Fruit fly (Drosophila melanogaster) whole organism, prepupa: ENCODE measurements around the gene gcm.
A peak's percentile ranks its signal among the peaks of the same experiment; 100 is the strongest.

Experiments
- Blimp-1 ChIP-seq: fragments of 200-800 bp; sonication (Bioruptor generic); optimal IDR thresholded peaks from 3 replicates; lab custom pipeline; 2017; ENCODE audit warnings: missing biosample characterization, missing genetic modification characterization, mild to moderate bottlenecking, moderate library complexity, missing genetic modification reagents
- CG10631 ChIP-seq: fragments of 200-800 bp; sonication (Bioruptor generic); optimal IDR thresholded peaks from 2 replicates; lab custom pipeline; 2016; ENCODE audit warnings: missing biosample characterization, missing genetic modification characterization
- CG10669 ChIP-seq: fragments of 200-800 bp; sonication (Bioruptor generic); optimal IDR thresholded peaks from 3 replicates; lab custom pipeline; 2018; ENCODE audit warnings: missing biosample characterization, mild to moderate bottlenecking, missing genetic modification characterization, moderate library complexity
- CG11762 ChIP-seq: fragments of 200-800 bp; sonication (Bioruptor generic); optimal IDR thresholded peaks from 3 replicates; lab custom pipeline; 2016; ENCODE audit warnings: missing biosample characterization, missing genetic modification characterization; ENCODE audit not compliant: insufficient read depth
- CG11902 ChIP-seq: fragments of 200-800 bp; sonication (Bioruptor generic); optimal IDR thresholded peaks from 3 replicates; lab custom pipeline; 2016; ENCODE audit warnings: missing biosample characterization, missing genetic modification characterization
- CG15336 ChIP-seq: fragments of 200-800 bp; sonication (Bioruptor generic); IDR thresholded peaks from 2 replicates; pipeline ENCODE4 v1.3.6; 2022; ENCODE audit warnings: missing biosample characterization, missing genetic modification characterization
- CG16779 ChIP-seq: fragments of 200-800 bp; sonication (Bioruptor generic); optimal IDR thresholded peaks from 3 replicates; lab custom pipeline; 2017; ENCODE audit warnings: missing biosample characterization, mild to moderate bottlenecking, missing genetic modification characterization
- CG3032 ChIP-seq: fragments of 200-800 bp; optimal IDR thresholded peaks from 2 replicates; lab custom pipeline; 2019; ENCODE audit warnings: missing biosample characterization, mild to moderate bottlenecking, missing genetic modification characterization, moderate library complexity
- CG31627 ChIP-seq: fragments of 200-800 bp; sonication (Bioruptor generic); optimal IDR thresholded peaks from 3 replicates; lab custom pipeline; 2016; ENCODE audit warnings: missing biosample characterization, missing genetic modification characterization
- CG32006 ChIP-seq: fragments of 200-800 bp; sonication (Bioruptor generic); optimal IDR thresholded peaks from 3 replicates; lab custom pipeline; 2017; ENCODE audit warnings: missing biosample characterization, mild to moderate bottlenecking, missing genetic modification characterization
- CG34406 ChIP-seq: fragments of 200-800 bp; sonication (Bioruptor generic); optimal IDR thresholded peaks from 3 replicates; lab custom pipeline; 2016; ENCODE audit warnings: missing biosample characterization, missing genetic modification characterization
- CG3919 ChIP-seq: fragments of 200-800 bp; sonication (Bioruptor generic); optimal IDR thresholded peaks from 3 replicates; lab custom pipeline; 2016; ENCODE audit warnings: missing biosample characterization, missing genetic modification characterization
- CG4318 ChIP-seq: fragments of 200-800 bp; sonication (Bioruptor generic); optimal IDR thresholded peaks from 3 replicates; lab custom pipeline; 2017; ENCODE audit warnings: missing biosample characterization, mild to moderate bottlenecking, missing genetic modification characterization
- CG6163 ChIP-seq: fragments of 200-800 bp; sonication (Bioruptor generic); IDR thresholded peaks from 3 replicates; pipeline ENCODE4 v1.3.6; 2022; ENCODE audit warnings: missing biosample characterization, missing genetic modification characterization
- CG6276 ChIP-seq: fragments of 200-800 bp; sonication (Bioruptor generic); optimal IDR thresholded peaks from 2 replicates; lab custom pipeline; 2017; ENCODE audit warnings: missing biosample characterization, mild to moderate bottlenecking, missing genetic modification characterization
- CG6792 ChIP-seq: fragments of 200-800 bp; sonication (Bioruptor generic); optimal IDR thresholded peaks from 3 replicates; lab custom pipeline; 2016; ENCODE audit warnings: missing biosample characterization, missing genetic modification characterization
- CG6808 ChIP-seq: fragments of 200-800 bp; sonication (Bioruptor generic); optimal IDR thresholded peaks from 3 replicates; lab custom pipeline; 2017; ENCODE audit warnings: missing biosample characterization, missing genetic modification characterization, mild to moderate bottlenecking, moderate library complexity, missing genetic modification reagents
- CG6854 ChIP-seq: fragments of 200-800 bp; sonication (Bioruptor generic); optimal IDR thresholded peaks from 2 replicates; lab custom pipeline; 2017; ENCODE audit warnings: missing biosample characterization, mild to moderate bottlenecking, missing genetic modification characterization
- CG7368 ChIP-seq: fragments of 200-800 bp; sonication (Bioruptor generic); optimal IDR thresholded peaks from 3 replicates; lab custom pipeline; 2016; ENCODE audit warnings: missing biosample characterization, missing genetic modification characterization
- CG8119 ChIP-seq: fragments of 200-800 bp; sonication (Bioruptor generic); IDR thresholded peaks from 3 replicates; pipeline ENCODE4 v1.3.6; 2022; ENCODE audit warnings: missing biosample characterization, missing genetic modification characterization
- CG8319 ChIP-seq: fragments of 200-800 bp; sonication (Bioruptor generic); optimal IDR thresholded peaks from 3 replicates; lab custom pipeline; 2016; ENCODE audit warnings: missing biosample characterization, missing genetic modification characterization
- CG8632 ChIP-seq: fragments of 200-800 bp; sonication (Bioruptor generic); optimal IDR thresholded peaks from 3 replicates; lab custom pipeline; 2016; ENCODE audit warnings: missing biosample characterization, missing genetic modification characterization
- CG9139 ChIP-seq: fragments of 200-800 bp; sonication (Bioruptor generic); optimal IDR thresholded peaks from 3 replicates; lab custom pipeline; 2017; ENCODE audit warnings: missing biosample characterization, mild to moderate bottlenecking, missing genetic modification characterization
- Eip78C ChIP-seq: fragments of 200-800 bp; sonication (Bioruptor generic); peaks from one replicate; lab custom pipeline; 2016; ENCODE audit warnings: missing biosample characterization, missing genetic modification characterization
- Eip93F ChIP-seq: fragments of 200-800 bp; sonication (Bioruptor generic); optimal IDR thresholded peaks from 2 replicates; lab custom pipeline; 2016; ENCODE audit warnings: missing biosample characterization, mild to moderate bottlenecking, missing genetic modification characterization
- Ets21C ChIP-seq: fragments of 200-800 bp; sonication (Bioruptor generic); optimal IDR thresholded peaks from 3 replicates; lab custom pipeline; 2016; ENCODE audit warnings: missing biosample characterization, missing genetic modification characterization
- Ets96B ChIP-seq: fragments of 200-800 bp; optimal IDR thresholded peaks from 2 replicates; lab custom pipeline; 2019; ENCODE audit warnings: missing biosample characterization, mild to moderate bottlenecking, missing genetic modification characterization, moderate library complexity
- Gug ChIP-seq: fragments of 200-800 bp; sonication (Bioruptor generic); IDR thresholded peaks from 2 replicates; pipeline ENCODE4 v1.3.6; 2022; ENCODE audit warnings: missing biosample characterization, missing genetic modification characterization
- Hr39 ChIP-seq: fragments of 200-800 bp; sonication (Bioruptor generic); optimal IDR thresholded peaks from 2 replicates; lab custom pipeline; 2016; ENCODE audit warnings: missing biosample characterization, missing genetic modification characterization
- Hr4 ChIP-seq: fragments of 200-800 bp; sonication (Bioruptor generic); optimal IDR thresholded peaks from 3 replicates; lab custom pipeline; 2016; ENCODE audit warnings: missing biosample characterization, missing genetic modification characterization
- Lpt ChIP-seq: fragments of 200-800 bp; sonication (Bioruptor generic); optimal IDR thresholded peaks from 3 replicates; lab custom pipeline; 2016; ENCODE audit warnings: missing biosample characterization, missing genetic modification characterization
- Met ChIP-seq: fragments of 200-800 bp; sonication (Bioruptor generic); optimal IDR thresholded peaks from 3 replicates; lab custom pipeline; 2016; ENCODE audit warnings: missing biosample characterization, missing genetic modification characterization
- OdsH ChIP-seq: fragments of 200-800 bp; sonication (Bioruptor generic); optimal IDR thresholded peaks from 3 replicates; lab custom pipeline; 2016; ENCODE audit warnings: missing biosample characterization, missing genetic modification characterization
- Smox ChIP-seq: fragments of 200-800 bp; sonication (Bioruptor generic); optimal IDR thresholded peaks from 3 replicates; lab custom pipeline; 2016; ENCODE audit warnings: missing biosample characterization, missing genetic modification characterization
- Sox102F ChIP-seq: fragments of 200-800 bp; sonication (Bioruptor generic); optimal IDR thresholded peaks from 2 replicates; lab custom pipeline; 2016; ENCODE audit warnings: missing biosample characterization, mild to moderate bottlenecking, missing genetic modification characterization
- Sox14 ChIP-seq: fragments of 200-800 bp; sonication (Bioruptor generic); optimal IDR thresholded peaks from 3 replicates; lab custom pipeline; 2016; ENCODE audit warnings: missing biosample characterization, missing genetic modification characterization
- Sox15 ChIP-seq: fragments of 200-800 bp; sonication (Bioruptor generic); optimal IDR thresholded peaks from 3 replicates; lab custom pipeline; 2016; ENCODE audit warnings: missing biosample characterization, missing genetic modification characterization
- achi ChIP-seq: fragments of 200-800 bp; sonication (Bioruptor generic); optimal IDR thresholded peaks from 3 replicates; lab custom pipeline; 2016; ENCODE audit warnings: missing biosample characterization, missing genetic modification characterization
- acj6 ChIP-seq: fragments of 200-800 bp; sonication (Bioruptor generic); optimal IDR thresholded peaks from 3 replicates; lab custom pipeline; 2016; ENCODE audit warnings: missing biosample characterization, missing genetic modification characterization
- cyc ChIP-seq: fragments of 200-800 bp; sonication (Bioruptor generic); optimal IDR thresholded peaks from 3 replicates; lab custom pipeline; 2016; ENCODE audit warnings: missing biosample characterization, missing genetic modification characterization
- dac ChIP-seq: fragments of 200-800 bp; sonication (Bioruptor generic); optimal IDR thresholded peaks from 2 replicates; lab custom pipeline; 2017; ENCODE audit warnings: missing biosample characterization, mild to moderate bottlenecking, missing genetic modification characterization
- dsx ChIP-seq: fragments of 200-800 bp; optimal IDR thresholded peaks from 3 replicates; lab custom pipeline; 2019; ENCODE audit warnings: missing biosample characterization, mild to moderate bottlenecking, missing genetic modification characterization, moderate library complexity; ENCODE audit not compliant: poor library complexity, severe bottlenecking
- eg ChIP-seq: fragments of 200-800 bp; sonication (Bioruptor generic); IDR thresholded peaks from 3 replicates; pipeline ENCODE4 v1.3.6; 2022; ENCODE audit warnings: missing biosample characterization, missing genetic modification characterization
- esn ChIP-seq: fragments of 200-800 bp; sonication (Bioruptor generic); optimal IDR thresholded peaks from 2 replicates; lab custom pipeline; 2016; ENCODE audit warnings: missing biosample characterization, mild to moderate bottlenecking, missing genetic modification characterization, moderate library complexity
- fd59A ChIP-seq: fragments of 200-800 bp; sonication (Bioruptor generic); optimal IDR thresholded peaks from 2 replicates; lab custom pipeline; 2017; ENCODE audit warnings: missing biosample characterization, mild to moderate bottlenecking, missing genetic modification characterization, missing genetic modification reagents
- fd85E ChIP-seq: fragments of 200-800 bp; sonication (Bioruptor generic); optimal IDR thresholded peaks from 3 replicates; lab custom pipeline; 2016; ENCODE audit warnings: missing biosample characterization, missing genetic modification characterization
- fkh ChIP-seq: fragments of 200-800 bp; sonication (Bioruptor generic); optimal IDR thresholded peaks from 3 replicates; lab custom pipeline; 2017; ENCODE audit warnings: missing biosample characterization, mild to moderate bottlenecking, missing genetic modification characterization, moderate library complexity
- lz ChIP-seq: fragments of 200-800 bp; sonication (Bioruptor generic); optimal IDR thresholded peaks from 3 replicates; lab custom pipeline; 2016; ENCODE audit warnings: missing biosample characterization, missing genetic modification characterization
- salr ChIP-seq, 2 experiments: fragments of 200-800 bp; sonication (Bioruptor generic); optimal IDR thresholded peaks; 3 replicates each; lab custom pipeline; 2016 to 2018; ENCODE audit warnings: missing biosample characterization in 2 of 2, missing genetic modification characterization in 2 of 2, mild to moderate bottlenecking in 1 of 2
- spab ChIP-seq: fragments of 200-800 bp; sonication (Bioruptor generic); optimal IDR thresholded peaks from 2 replicates; lab custom pipeline; 2017; ENCODE audit warnings: missing biosample characterization, mild to moderate bottlenecking, missing genetic modification characterization, missing genetic modification reagents
- ss ChIP-seq, 2 experiments: fragments of 200-800 bp; sonication (Bioruptor generic); optimal IDR thresholded peaks; 2 replicates in 1 of 2; 3 replicates in 1 of 2; lab custom pipeline; 2017 to 2018; ENCODE audit warnings: mild to moderate bottlenecking in 2 of 2, missing biosample characterization in 2 of 2, missing genetic modification characterization in 2 of 2, moderate library complexity in 1 of 2
- vri ChIP-seq: fragments of 200-800 bp; sonication (Bioruptor generic); optimal IDR thresholded peaks from 3 replicates; lab custom pipeline; 2016; ENCODE audit warnings: missing biosample characterization, mild to moderate bottlenecking, missing genetic modification characterization

gcm gene

DNA sequence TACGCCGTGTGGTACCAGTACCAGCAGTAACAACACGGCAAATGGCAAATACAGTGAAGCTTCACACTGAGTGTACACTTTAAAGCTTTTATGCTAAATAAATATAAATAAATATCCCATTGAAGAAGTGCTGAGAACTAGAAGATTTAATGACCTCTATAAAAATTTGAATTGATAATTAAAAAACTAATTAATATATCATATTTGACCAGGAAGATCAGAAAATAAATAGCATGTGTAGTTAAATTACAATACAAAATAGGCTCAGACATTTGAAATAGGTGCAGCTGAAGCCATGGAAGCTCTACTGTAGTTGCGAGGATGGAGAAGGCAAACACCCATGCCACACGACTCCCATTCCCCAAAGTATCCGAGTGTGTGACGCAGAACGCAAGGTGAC, 17.0 kb downstream of the gcm start:
- TF ChIP-seq spab = peak; percentile 1
- TF ChIP-seq CG11762 (GFP tag; lab: Kevin White, UChicago) = peak; percentile 13
- no peak for TF ChIP-seq CG6854 (GFP tag; lab: Kevin White, UChicago)
- TF ChIP-seq CG10631 (GFP tag; lab: Kevin White, UChicago) = peak; percentile 50
- peak; percentile 24 for TF ChIP-seq CG3032 (tag; lab: Kevin White, UChicago)
- peak; percentile 67 for TF ChIP-seq achi (GFP tag; lab: Kevin White, UChicago)
- TF ChIP-seq Sox15 (GFP tag; lab: Kevin White, UChicago) = no peak
- TF ChIP-seq CG3919 = peak; percentile 37
- no peak for TF ChIP-seq CG8319
- no peak for TF ChIP-seq fkh (GFP tag; lab: Kevin White, UChicago)
- TF ChIP-seq CG31627 (GFP tag; lab: Kevin White, UChicago) = no peak
- TF ChIP-seq CG4318 (GFP tag; lab: Kevin White, UChicago) = peak; percentile 64
- no peak for TF ChIP-seq CG6808 (GFP tag; lab: Kevin White, UChicago)
- TF ChIP-seq ss (GFP tag; optimal IDR thresholded peaks at IDR 0.05; lab: Kevin White, UChicago) = no peak
- peak; percentile 80 for TF ChIP-seq CG32006
- TF ChIP-seq lz = peak; percentile 8
- no peak for TF ChIP-seq OdsH
- TF ChIP-seq acj6 (GFP tag; lab: Kevin White, UChicago) = peak; percentile 32
- TF ChIP-seq Lpt (GFP tag; lab: Kevin White, UChicago) = peak; percentile 68
- TF ChIP-seq fd59A = no peak
- no peak for TF ChIP-seq Smox (GFP tag; lab: Kevin White, UChicago)
- peak; percentile 61 for TF ChIP-seq Eip78C
- no peak for TF ChIP-seq vri (GFP tag; lab: Kevin White, UChicago)
- TF ChIP-seq dsx (GFP tag; lab: Kevin White, UChicago) = no peak
- TF ChIP-seq CG15336 = peak; percentile 85
- peak; percentile 52 for TF ChIP-seq CG6163 (GFP tag; lab: Robert Waterston, UW)
- TF ChIP-seq CG8119 = peak; percentile 84
- no peak for TF ChIP-seq Blimp-1 (GFP tag; lab: Kevin White, UChicago)
- no peak for TF ChIP-seq Sox102F (GFP tag; lab: Kevin White, UChicago)
- TF ChIP-seq Gug (GFP tag; lab: Robert Waterston, UW) = peak; percentile 68
- TF ChIP-seq Eip93F = no peak
- TF ChIP-seq Hr4 (GFP tag; lab: Kevin White, UChicago) = peak; percentile 76
- no peak for TF ChIP-seq CG16779 (tag; lab: Kevin White, UChicago)
- peak; percentile 27 for TF ChIP-seq dac
- TF ChIP-seq fd85E (GFP tag; lab: Kevin White, UChicago) = no peak
- peak; percentile 24 for TF ChIP-seq Met (GFP tag; lab: Kevin White, UChicago)
- TF ChIP-seq CG34406 (GFP tag; lab: Kevin White, UChicago) = peak; percentile 13
- TF ChIP-seq salr (GFP tag; optimal IDR thresholded peaks at IDR 0.05; lab: Kevin White, UChicago) = peak in 1 of 2 experiments; percentile 62
- no peak for TF ChIP-seq Sox14 (GFP tag; lab: Kevin White, UChicago)
- peak; percentile 15 for TF ChIP-seq CG8632 (GFP tag; lab: Kevin White, UChicago)
- TF ChIP-seq CG6792 (GFP tag; lab: Kevin White, UChicago) = no peak
- TF ChIP-seq CG9139 (GFP tag; lab: Kevin White, UChicago) = no peak
- TF ChIP-seq eg (GFP tag; lab: Robert Waterston, UW) = peak; percentile 52; the same call in 2 of the 3 replicates
- peak; percentile 31 for TF ChIP-seq Ets96B
- TF ChIP-seq CG7368 = no peak
- no peak for TF ChIP-seq Hr39 (GFP tag; lab: Kevin White, UChicago)
- peak; percentile 41 for TF ChIP-seq esn
- TF ChIP-seq CG10669 (GFP tag; lab: Kevin White, UChicago) = peak; percentile 14
- no peak for TF ChIP-seq CG11902 (GFP tag; lab: Kevin White, UChicago)
- TF ChIP-seq cyc (GFP tag; lab: Kevin White, UChicago) = peak; percentile 2
- peak; percentile 76 for TF ChIP-seq CG6276 (GFP tag; lab: Kevin White, UChicago)
- TF ChIP-seq Ets21C (GFP tag; lab: Kevin White, UChicago) = no peak
